Worm (Caenorhabditis elegans) whole organism, L2 larva: ENCODE results near the gene rnh-2.

Source experiments
- R02D3.7 ChIP-seq: fragments of 150-350 bp; optimal IDR thresholded peaks from 2 replicates; lab custom pipeline; 2014; ENCODE audit warnings: missing biosample characterization, missing genetic modification characterization
- ama-1 ChIP-seq: fragments of 150-350 bp; optimal IDR thresholded peaks from 2 replicates; lab custom pipeline; 2018; ENCODE audit warnings: inconsistent platforms
- blmp-1 ChIP-seq: sonication (generic microtip); optimal IDR thresholded peaks from 2 replicates; lab custom pipeline; 2017; ENCODE audit warnings: missing genetic modification characterization, mild to moderate bottlenecking, missing compliant biosample characterization, antibody characterized with exemption, moderate library complexity; ENCODE audit not compliant: insufficient read depth
- fos-1 ChIP-seq: fragments of 150-350 bp; optimal IDR thresholded peaks from 2 replicates; lab custom pipeline; 2014; ENCODE audit warnings: missing biosample characterization, missing genetic modification characterization
- lin-39 ChIP-seq: fragments of 150-350 bp; optimal IDR thresholded peaks from 2 replicates; lab custom pipeline; 2014; ENCODE audit warnings: missing biosample characterization, missing genetic modification reagents, missing genetic modification characterization
- lsy-2 ChIP-seq, 2 experiments: fragments of 150-350 bp in 1 of 2; sonication (generic microtip) in 1 of 2; optimal IDR thresholded peaks; 2 replicates each; lab custom pipeline; 2014 to 2017; ENCODE audit warnings: missing biosample characterization in 2 of 2, missing genetic modification characterization in 2 of 2
- nhr-77 ChIP-seq: fragments of 150-350 bp; optimal IDR thresholded peaks from 2 replicates; lab custom pipeline; 2014; ENCODE audit warnings: missing biosample characterization, missing genetic modification characterization
- unc-39 ChIP-seq: fragments of 150-350 bp; optimal IDR thresholded peaks from 2 replicates; lab custom pipeline; 2014; ENCODE audit warnings: missing biosample characterization, missing genetic modification characterization
- unc-55 ChIP-seq: fragments of 150-350 bp; sonication (generic microtip); optimal IDR thresholded peaks from 3 replicates; lab custom pipeline; 2014; ENCODE audit warnings: missing biosample characterization, missing genetic modification reagents, missing genetic modification characterization
- unc-62 ChIP-seq: fragments of 150-350 bp; optimal IDR thresholded peaks from 2 replicates; lab custom pipeline; 2014; ENCODE audit warnings: missing biosample characterization, missing genetic modification reagents, missing genetic modification characterization
- ztf-11 ChIP-seq: sonication (generic microtip); optimal IDR thresholded peaks from 2 replicates; lab custom pipeline; 2017; ENCODE audit warnings: missing biosample characterization, missing genetic modification characterization

DNA sequence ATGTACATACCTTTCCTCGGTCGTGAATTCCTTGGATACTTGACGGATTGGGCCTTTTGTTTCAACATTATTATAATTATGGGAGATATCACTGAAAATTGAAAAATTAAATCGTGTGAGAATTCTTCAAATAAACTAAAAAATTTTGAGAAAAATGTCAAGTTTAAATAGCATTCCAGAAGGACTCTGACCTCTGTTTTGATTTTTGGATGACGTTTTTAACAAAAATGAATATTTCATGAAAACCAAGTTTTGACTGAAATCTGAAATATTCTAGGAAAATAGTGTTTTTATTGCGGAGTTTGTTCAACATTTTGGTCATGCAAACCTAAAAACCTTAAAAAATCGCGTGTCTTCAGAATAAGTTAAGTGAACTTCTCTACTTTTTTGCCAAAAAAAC, 39.2 kb downstream of the rnh-2 start, which contains the start of gene glb-27:
- TF ChIP-seq unc-62 (GFP tag; lab: Kevin White, UChicago) (no peak), ama-1 (lab: Kevin White, UChicago) (no peak), unc-55 (no peak), lin-39 (tag; lab: Kevin White, UChicago) (no peak), nhr-77 (tag; lab: Kevin White, UChicago) (no peak), blmp-1 (tag; lab: Kevin White, UChicago) (no peak), fos-1 (tag; lab: Kevin White, UChicago) (no peak), ztf-11 (tag; lab: Kevin White, UChicago) (no peak), lsy-2 (tag; optimal IDR thresholded peaks at IDR 0.05; lab: Kevin White, UChicago) (no peak), R02D3.7 (tag; lab: Kevin White, UChicago) (no peak), unc-39 (tag; lab: Kevin White, UChicago) (no peak)
